Worm (Caenorhabditis elegans): ENCODE results near the gene srt-14.
"Not testable (repeated sequence)": the region's sequence is repeated elsewhere in the genome, so short reads cannot be mapped to it uniquely, and the experiment has no call there.

Gene srt-14

DNA sequence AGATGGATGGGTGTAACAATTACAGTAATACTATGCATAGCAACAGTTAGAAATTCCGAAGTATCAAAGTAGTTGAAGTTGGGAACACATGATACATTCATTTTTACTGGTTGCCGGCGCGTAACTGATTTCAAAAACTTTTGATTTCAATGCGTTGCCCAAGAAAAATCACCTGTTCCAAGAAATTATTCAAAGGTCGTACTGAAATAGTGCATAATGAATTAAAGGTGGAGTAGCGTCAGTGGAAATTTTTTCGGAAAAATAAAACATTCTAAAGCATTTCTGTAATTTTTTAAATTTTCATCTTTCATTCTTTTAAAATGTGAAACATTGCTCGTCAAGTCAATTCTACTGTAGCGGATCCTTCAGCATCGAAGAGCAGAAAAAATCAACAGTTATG, 16.1 kb downstream of the srt-14 start, which contains the start of gene srh-204:
Gene srh-204, minus strand, starts transcription at position 101 of the 400 bp plus-strand sequence.
- TF ChIP-seq ama-1 (optimal IDR thresholded peaks at IDR 0.05) (no peak), nhr-77 (tag; optimal IDR thresholded peaks at IDR 0.05) (no peak), ceh-9 (tag; optimal IDR thresholded peaks at IDR 0.05) (no peak), nhr-25 (tag; optimal IDR thresholded peaks at IDR 0.05) (no peak), nhr-43 (tag; optimal IDR thresholded peaks at IDR 0.05; ENCODE audit: poor library complexity, severe bottlenecking) (no peak), zag-1 (tag; optimal IDR thresholded peaks at IDR 0.05) (no peak), skn-1 (tag; optimal IDR thresholded peaks at IDR 0.05) (no peak), fkh-2 (tag; optimal IDR thresholded peaks at IDR 0.05) (no peak), nhr-12 (tag; optimal IDR thresholded peaks at IDR 0.05) (no peak), aly-2 (tag; optimal IDR thresholded peaks at IDR 0.05) (no peak), eor-1 (tag; optimal IDR thresholded peaks at IDR 0.05) (no peak), hmg-11 (tag; optimal IDR thresholded peaks at IDR 0.05) (no peak), mml-1 (tag; optimal IDR thresholded peaks at IDR 0.05) (no peak), fkh-10 (GFP tag; optimal IDR thresholded peaks at IDR 0.05) (no peak)

DNA sequence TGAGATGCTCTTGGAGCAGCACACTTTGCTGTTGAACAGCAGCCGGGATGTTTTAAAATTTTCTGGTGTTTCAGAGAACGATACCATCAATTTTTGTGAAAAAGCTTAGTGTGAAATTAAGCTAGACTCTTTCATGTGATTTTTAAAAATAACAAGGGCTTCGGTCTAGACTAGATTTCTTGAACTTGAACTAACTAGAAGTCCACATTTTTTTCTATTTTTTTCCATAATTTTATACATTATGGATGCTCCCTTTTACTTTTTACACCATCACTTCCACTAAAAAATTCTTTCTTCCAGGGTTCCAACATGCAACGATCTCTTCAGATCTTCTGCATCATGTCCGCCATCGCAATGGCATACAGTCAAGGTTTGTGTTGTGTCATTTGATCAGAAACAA, 20.3 kb downstream of the srt-14 start, which contains the start of gene nlp-13:
Gene nlp-13, plus strand, starts transcription at position 301 of the 400 bp plus-strand sequence.
- TF ChIP-seq lin-39 (tag; optimal IDR thresholded peaks at IDR 0.05) (no peak), ama-1 (optimal IDR thresholded peaks at IDR 0.05) (no peak), nhr-11 (tag; optimal IDR thresholded peaks at IDR 0.05) (no peak)

- TF ChIP-seq pha-4 (tag; optimal IDR thresholded peaks at IDR 0.05): no peak
Measured at ce11 chrV:4219342-4219741, 37.0 kb downstream of the srt-14 start, which contains the start of gene nlp-9. Gene nlp-9, plus strand, starts transcription at chrV:4219642.

- TF ChIP-seq fkh-10 (GFP tag; optimal IDR thresholded peaks at IDR 0.05): no peak
- TF ChIP-seq elt-1 (tag; optimal IDR thresholded peaks at IDR 0.05): peak; percentile 46
- TF ChIP-seq pha-4 (tag; optimal IDR thresholded peaks at IDR 0.05): no peak
- no peak for TF ChIP-seq unc-39 (tag; optimal IDR thresholded peaks at IDR 0.05)
- TF ChIP-seq lin-39 (tag; optimal IDR thresholded peaks at IDR 0.05): peak; percentile 24
- peak; percentile 10 for TF ChIP-seq nfya-1 (tag; optimal IDR thresholded peaks at IDR 0.05; ENCODE audit: insufficient read depth)
- TF ChIP-seq ceh-9 (tag; optimal IDR thresholded peaks at IDR 0.05): no peak
- TF ChIP-seq nhr-237 (tag; optimal IDR thresholded peaks at IDR 0.05): no peak
Measured at ce11 chrV:4218268-4218667, 38.1 kb downstream of the srt-14 start.

DNA sequence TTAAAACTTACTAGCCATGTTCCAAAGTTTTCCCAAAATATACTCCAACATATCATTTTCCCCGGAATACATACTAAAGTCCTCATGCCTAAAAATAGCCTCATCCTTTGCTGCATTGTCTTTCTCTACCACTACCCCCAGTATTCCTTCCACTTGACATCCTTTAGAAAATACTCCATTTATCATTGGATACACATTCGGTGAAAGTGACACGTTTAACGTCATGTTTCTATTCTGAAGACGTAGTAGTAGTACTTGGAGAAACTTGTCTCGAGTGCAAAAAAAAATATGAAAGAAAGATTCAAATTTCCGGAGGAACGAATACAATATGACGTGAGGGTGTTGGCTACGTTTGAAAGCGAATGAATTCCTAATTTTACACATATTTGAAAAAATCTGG, 39.5 kb downstream of the srt-14 start:
- TF ChIP-seq mdl-1 (tag; optimal IDR thresholded peaks at IDR 0.05): no peak

DNA sequence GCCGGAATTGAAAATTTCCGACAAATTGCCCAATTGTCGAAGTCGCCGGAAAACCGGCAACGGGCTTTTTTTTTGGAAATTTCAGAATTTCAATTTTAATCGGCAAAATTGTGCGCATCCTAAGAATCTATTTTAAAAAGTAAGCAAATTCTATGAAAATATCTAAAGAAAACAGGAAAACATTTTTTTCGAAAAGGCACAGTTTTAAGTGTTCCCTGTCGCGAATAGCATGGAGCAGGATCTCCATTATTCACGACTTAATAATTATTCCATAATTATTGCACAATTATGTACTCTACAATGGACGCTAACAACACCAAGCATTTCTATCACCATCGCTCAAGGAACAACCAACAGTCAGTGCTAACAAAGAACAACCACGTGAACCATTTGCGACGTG, 40.5 kb downstream of the srt-14 start, which contains the start of gene H43I07.4:
Gene H43I07.4, plus strand, starts transcription at position 301 of the 400 bp plus-strand sequence.
- TF ChIP-seq egl-5, aly-2, mdl-1 (tag; optimal IDR thresholded peaks at IDR 0.05): not testable (repeated sequence)

DNA sequence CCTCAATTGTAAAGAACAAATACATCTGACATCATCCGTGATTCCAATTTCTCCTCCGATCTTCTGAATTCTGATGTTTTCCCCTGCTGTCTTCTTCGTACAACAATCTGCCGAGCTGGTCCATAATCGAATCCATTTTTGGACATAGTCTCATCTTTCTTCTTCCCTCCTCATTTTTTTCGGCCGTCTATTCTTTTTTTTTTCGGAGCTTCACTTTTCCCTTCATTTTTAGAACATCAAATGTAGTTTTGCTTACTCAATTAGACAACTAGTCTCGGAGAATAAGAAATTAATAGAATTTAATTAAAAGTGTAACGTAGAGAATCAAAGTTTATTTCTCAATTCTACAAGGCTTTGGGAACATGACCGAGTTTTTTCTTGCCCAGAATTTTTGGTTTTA, 44.9 kb downstream of the srt-14 start:
- TF ChIP-seq lin-39 (tag; optimal IDR thresholded peaks at IDR 0.05) (no peak), unc-62 (GFP tag; optimal IDR thresholded peaks at IDR 0.05) (no peak), elt-2 (tag; optimal IDR thresholded peaks at IDR 0.05) (no peak), nhr-77 (tag; optimal IDR thresholded peaks at IDR 0.05) (no peak), R02D3.7 (tag; optimal IDR thresholded peaks at IDR 0.05) (no peak), fkh-10 (GFP tag; optimal IDR thresholded peaks at IDR 0.05) (peak; percentile 75)

DNA sequence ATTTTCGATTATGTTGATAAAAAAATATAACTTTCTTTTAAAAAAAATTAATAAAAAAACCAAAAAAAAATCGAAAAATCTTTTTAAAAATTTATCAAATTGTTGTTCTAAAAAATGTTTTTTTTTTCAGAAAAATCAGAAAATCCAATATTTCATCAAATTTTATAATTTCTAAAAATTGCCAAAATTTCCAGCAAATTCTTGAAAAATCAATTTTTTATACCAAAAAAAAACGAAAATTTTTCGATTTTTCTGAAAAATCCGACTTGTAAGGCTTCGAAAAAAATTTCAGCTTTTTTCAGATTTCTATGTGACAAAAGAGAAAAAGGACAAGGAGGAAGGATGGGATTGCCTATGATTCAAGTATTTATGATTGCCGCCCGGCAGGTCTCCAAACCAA, 52.0 kb downstream of the srt-14 start, which contains the start of gene H43I07.1:
Gene H43I07.1, plus strand, starts transcription at position 301 of the 400 bp plus-strand sequence.
- TF ChIP-seq ZK546.5 (tag; optimal IDR thresholded peaks at IDR 0.05): no peak
- TF ChIP-seq ztf-4 (tag; optimal IDR thresholded peaks at IDR 0.05): no peak
- no peak for TF ChIP-seq unc-39 (tag; optimal IDR thresholded peaks at IDR 0.05)
- TF ChIP-seq elt-2 (tag; optimal IDR thresholded peaks at IDR 0.05): no peak
- TF ChIP-seq tbx-2 (tag; optimal IDR thresholded peaks at IDR 0.05): no peak
- no peak for TF ChIP-seq daf-12 (tag; optimal IDR thresholded peaks at IDR 0.05)
- no peak for TF ChIP-seq ceh-16 (tag; optimal IDR thresholded peaks at IDR 0.05)
